Worm (Caenorhabditis elegans): ENCODE measurements around the gene atg-4.2.
A peak's percentile ranks its signal among the peaks of the same experiment; 100 is the strongest.

atg-4.2 gene

DNA sequence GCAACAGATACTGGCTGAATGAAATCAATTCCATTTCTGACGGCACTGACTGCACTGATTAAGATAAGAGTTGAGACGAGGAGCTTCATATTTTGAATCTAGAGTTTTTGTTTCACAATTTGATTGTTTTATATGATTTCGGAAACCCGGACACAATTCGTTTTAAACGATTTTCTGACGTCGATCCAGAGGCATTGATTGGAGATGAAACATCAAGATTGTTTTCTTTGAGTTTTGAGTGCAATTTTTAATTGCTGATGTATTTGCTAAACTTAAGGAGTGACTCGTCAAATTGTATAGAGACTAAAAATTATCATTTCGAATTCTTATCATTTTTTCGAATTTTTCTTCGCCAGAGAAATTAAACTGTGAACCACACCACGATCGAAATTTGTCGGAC, 40.0 kb upstream of the atg-4.2 start, which contains the start of gene lys-6:
TSS of gene lys-6 (minus strand) at position 101 of the 400 bp plus-strand sequence.
- TF ChIP-seq lsy-27 (tag; optimal IDR thresholded peaks at IDR 0.05; ENCODE audit: borderline replicate concordance, insufficient read depth) (no peak), nhr-90 (tag; optimal IDR thresholded peaks at IDR 0.05) (no peak), nhr-179 (tag; optimal IDR thresholded peaks at IDR 0.05) (no peak), F33H1.4 (GFP tag; IDR thresholded peaks at IDR 0.05) (no peak), sdz-38 (tag; optimal IDR thresholded peaks at IDR 0.05) (no peak), xnd-1 (tag; optimal IDR thresholded peaks at IDR 0.05) (no peak), repo-1 (tag; optimal IDR thresholded peaks at IDR 0.05) (no peak), aptf-2 (GFP tag; conservative IDR thresholded peaks at IDR 0.05) (no peak), attf-6 (GFP tag; IDR thresholded peaks at IDR 0.05) (no peak), ztf-22 (GFP tag; optimal IDR thresholded peaks at IDR 0.05) (no peak)

DNA sequence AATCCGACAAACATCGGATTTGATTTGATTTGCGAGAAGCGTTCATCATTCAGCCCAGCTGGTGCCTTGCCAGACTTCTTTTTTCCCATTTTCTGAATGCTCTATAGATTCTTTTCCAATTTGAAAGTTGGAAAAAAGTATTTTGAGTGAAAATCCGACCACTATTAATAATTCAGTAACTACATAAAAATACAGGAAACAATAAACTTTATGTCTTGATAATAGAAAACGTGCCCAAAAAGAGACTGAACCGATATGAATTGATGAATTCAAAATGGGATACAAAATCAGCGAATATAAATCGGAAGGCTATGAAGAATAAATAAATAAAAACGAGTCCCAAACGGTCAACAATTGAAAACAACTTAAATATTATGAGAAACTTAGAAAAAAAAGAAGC, 36.1 kb upstream of the atg-4.2 start, which contains the start of gene F58B3.4:
TSS of gene F58B3.4 (minus strand) at position 101 of the 400 bp plus-strand sequence.
- TF ChIP-seq T07F8.4 (tag; optimal IDR thresholded peaks at IDR 0.05) (no peak), attf-6 (GFP tag; IDR thresholded peaks at IDR 0.05) (no peak), F23B12.7 (tag; optimal IDR thresholded peaks at IDR 0.05; ENCODE audit: insufficient read depth) (no peak), madf-6 (GFP tag; IDR thresholded peaks at IDR 0.05) (peak; percentile 50), B0035.1 (tag; optimal IDR thresholded peaks at IDR 0.05) (no peak), nhr-179 (tag; optimal IDR thresholded peaks at IDR 0.05) (no peak), C06A6.2 (GFP tag; conservative IDR thresholded peaks at IDR 0.05) (no peak)

DNA sequence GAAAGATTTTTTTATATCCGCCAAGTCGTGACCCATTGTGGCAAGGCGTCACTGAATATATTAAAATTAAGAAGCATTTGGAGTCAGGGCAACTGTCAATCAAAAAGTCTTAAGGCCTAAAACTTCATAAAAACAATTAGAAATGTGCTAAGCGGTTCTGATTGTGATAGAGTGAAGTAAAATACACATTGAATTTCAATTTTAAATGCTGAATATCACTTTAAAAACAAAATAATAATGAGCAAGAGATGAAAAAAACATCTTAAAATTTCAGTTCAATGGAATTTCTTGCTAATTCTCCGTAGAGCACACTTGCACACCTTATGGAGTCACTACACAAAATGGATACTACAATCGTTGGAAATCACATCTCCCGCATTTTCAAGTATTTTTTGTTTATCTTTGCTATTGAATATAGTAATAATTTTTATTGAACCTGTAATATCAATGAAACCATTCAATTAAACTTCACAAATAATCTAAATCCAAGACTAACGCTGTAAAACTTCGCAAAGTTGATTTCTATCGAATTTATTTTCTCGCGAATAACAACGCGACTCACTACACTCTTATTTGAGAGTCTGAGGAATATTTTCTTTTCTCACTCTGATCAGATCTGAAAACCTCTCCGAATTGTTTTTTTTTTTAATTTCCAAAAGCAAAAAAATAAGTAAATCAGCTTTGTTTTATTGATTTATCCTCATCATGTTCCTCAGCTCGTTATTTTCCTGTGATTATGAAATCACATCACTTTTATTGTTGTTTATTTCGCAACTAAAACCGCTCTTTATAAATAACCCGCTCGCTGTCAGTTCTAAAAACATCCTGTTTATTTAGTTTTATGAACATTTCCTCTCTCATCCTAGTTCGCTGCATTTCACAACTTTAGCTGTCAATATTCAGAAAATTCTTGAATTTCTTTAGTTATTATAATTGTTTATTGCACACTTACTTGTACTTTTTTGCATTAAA, 32.1 kb upstream of the atg-4.2 start, which contains the start of gene mars-1:
TSS of gene mars-1 (minus strand) at position 51 of the 972 bp plus-strand sequence.
- TF ChIP-seq C06A6.2 (GFP tag; conservative IDR thresholded peaks at IDR 0.05) (no peak), nhr-80 (tag; optimal IDR thresholded peaks at IDR 0.05) (peak; percentile 44), tlf-1 (GFP tag; optimal IDR thresholded peaks at IDR 0.05) (no peak), nhr-27 (tag; optimal IDR thresholded peaks at IDR 0.05) (no peak), ztf-26 (tag; optimal IDR thresholded peaks at IDR 0.05) (no peak), snpc-1.1 (tag; optimal IDR thresholded peaks at IDR 0.05; ENCODE audit: insufficient read depth) (no peak), fkh-3 (tag; optimal IDR thresholded peaks at IDR 0.05) (no peak), ztf-25 (GFP tag; IDR thresholded peaks at IDR 0.05) (no peak), unc-130 (GFP tag; optimal IDR thresholded peaks at IDR 0.05) (peak; percentile 49), hrde-1 (tag; optimal IDR thresholded peaks at IDR 0.05; ENCODE audit: borderline replicate concordance) (no peak), K12H6.12 (tag; optimal IDR thresholded peaks at IDR 0.05) (peak; percentile 57), C17E4.6 (GFP tag; IDR thresholded peaks at IDR 0.05) (no peak), ztf-6 (GFP tag; IDR thresholded peaks at IDR 0.05) (no peak), dox-1 (GFP tag; IDR thresholded peaks at IDR 0.05) (peak; percentile 36; the same call in 1 of the 2 replicates), lin-35 (GFP tag; optimal IDR thresholded peaks at IDR 0.05) (peak in 1 of 3 experiments; percentile 23), him-1 (tag; optimal IDR thresholded peaks at IDR 0.05) (no peak), ztf-28 (GFP tag; IDR thresholded peaks at IDR 0.05) (no peak), nfya-1 (tag; optimal IDR thresholded peaks at IDR 0.05; ENCODE audit: borderline replicate concordance, insufficient read depth) (no peak), ceh-27 (GFP tag; optimal IDR thresholded peaks at IDR 0.05) (peak; percentile 8), cebp-1 (GFP tag; IDR thresholded peaks at IDR 0.05) (peak; percentile 48; the same call in 1 of the 2 replicates), cebp-1 (tag; optimal IDR thresholded peaks at IDR 0.05) (peak; percentile 94), F22D6.2 (tag; optimal IDR thresholded peaks at IDR 0.05) (no peak), unc-62 (GFP tag; optimal IDR thresholded peaks at IDR 0.05) (no peak), let-607 (tag; optimal IDR thresholded peaks at IDR 0.05) (peak in 1 of 2 experiments; percentile 28), bed-2 (GFP tag; IDR thresholded peaks at IDR 0.05) (no peak), F57A8.1 (GFP tag; optimal IDR thresholded peaks at IDR 0.05) (no peak), tbp1 (GFP tag; optimal IDR thresholded peaks at IDR 0.05) (peak; percentile 43), aptf-3 (GFP tag; IDR thresholded peaks at IDR 0.05) (no peak), repo-1 (tag; optimal IDR thresholded peaks at IDR 0.05) (no peak)
